Worm (Caenorhabditis elegans) whole organism, mixed stage, embryonic: ENCODE measurements around the gene slc-25A18.2.

Experiments used
- ces-1 ChIP-seq: fragments of 150-350 bp; optimal IDR thresholded peaks from 2 replicates; lab custom pipeline; 2014; ENCODE audit warnings: missing biosample characterization, missing genetic modification reagents, missing genetic modification characterization
- elt-1 ChIP-seq: sonication (generic microtip); optimal IDR thresholded peaks from 2 replicates; lab custom pipeline; 2017; ENCODE audit warnings: missing genetic modification characterization, mild to moderate bottlenecking, missing compliant biosample characterization, antibody characterized with exemption, moderate library complexity, borderline replicate concordance; ENCODE audit not compliant: insufficient read depth
- elt-3 ChIP-seq: fragments of 150-350 bp; optimal IDR thresholded peaks from 2 replicates; lab custom pipeline; 2014; ENCODE audit warnings: missing biosample characterization, missing genetic modification characterization
- mab-5 ChIP-seq: fragments of 150-350 bp; optimal IDR thresholded peaks from 2 replicates; lab custom pipeline; 2014; ENCODE audit warnings: missing biosample characterization, missing genetic modification characterization
- mep-1 ChIP-seq: fragments of 150-350 bp; optimal IDR thresholded peaks from 2 replicates; lab custom pipeline; 2017; ENCODE audit warnings: missing biosample characterization, missing genetic modification reagents, missing genetic modification characterization, inconsistent platforms
- nhr-12 ChIP-seq: fragments of 150-350 bp; optimal IDR thresholded peaks from 2 replicates; lab custom pipeline; 2014; ENCODE audit warnings: missing biosample characterization, missing genetic modification characterization
- nhr-237 ChIP-seq: fragments of 150-350 bp; optimal IDR thresholded peaks from 2 replicates; lab custom pipeline; 2014; ENCODE audit warnings: missing biosample characterization, missing genetic modification characterization
- pha-4 ChIP-seq: fragments of 150-350 bp; optimal IDR thresholded peaks from 2 replicates; lab custom pipeline; 2018; ENCODE audit warnings: missing biosample characterization, missing genetic modification reagents, missing genetic modification characterization
- snpc-4 ChIP-seq: fragments of 150-350 bp; optimal IDR thresholded peaks from 2 replicates; lab custom pipeline; 2014; ENCODE audit warnings: missing biosample characterization, missing genetic modification characterization
- tbx-8 ChIP-seq: fragments of 200-800 bp; sonication (Bioruptor generic); optimal IDR thresholded peaks from 2 replicates; lab custom pipeline; 2018; ENCODE audit warnings: mild to moderate bottlenecking, missing genetic modification characterization, moderate library complexity, missing compliant biosample characterization

ce11 chrIV:7487554-7488456 lies 13.0 kb downstream of the slc-25A18.2 start, which contains the start of the genes his-60 and his-59:
- TF ChIP-seq nhr-12 (tag; lab: Kevin White, UChicago): peak; percentile 53
- no peak for TF ChIP-seq mab-5 (tag; lab: Kevin White, UChicago)
- peak; percentile 6 for TF ChIP-seq ces-1 (GFP tag; lab: Kevin White, UChicago)
- no peak for TF ChIP-seq nhr-237 (tag; lab: Kevin White, UChicago)
- peak; percentile 88 for TF ChIP-seq pha-4 (tag; lab: Kevin White, UChicago)
- peak; percentile 26 for TF ChIP-seq tbx-8
- peak; percentile 70 for TF ChIP-seq mep-1 (tag; lab: Kevin White, UChicago)
- TF ChIP-seq elt-3 (tag; lab: Kevin White, UChicago): no peak
- TF ChIP-seq elt-1: no peak
- TF ChIP-seq snpc-4 (tag; lab: Kevin White, UChicago): no peak
